Worm (Caenorhabditis elegans) whole organism, early embryonic: Measurements from ENCODE around the gene ina-1.

Experiments
- B0310.2 ChIP-seq: sonication (generic microtip); optimal IDR thresholded peaks from 2 replicates; lab custom pipeline; 2016; ENCODE audit warnings: mild to moderate bottlenecking, missing genetic modification characterization, missing compliant biosample characterization
- F13C5.2 ChIP-seq: sonication (generic microtip); optimal IDR thresholded peaks from 2 replicates; lab custom pipeline; 2017; ENCODE audit warnings: mild to moderate bottlenecking, missing genetic modification characterization, inconsistent platforms, missing compliant biosample characterization
- aly-1 ChIP-seq: sonication (generic microtip); optimal IDR thresholded peaks from 2 replicates; lab custom pipeline; 2016; ENCODE audit warnings: missing genetic modification characterization, missing compliant biosample characterization
- ama-1 ChIP-seq: fragments of 150-350 bp; optimal IDR thresholded peaks from 2 replicates; lab custom pipeline; 2014
- ceh-13 ChIP-seq: fragments of 200-800 bp; sonication (Bioruptor generic); optimal IDR thresholded peaks from 2 replicates; lab custom pipeline; 2018; ENCODE audit warnings: mild to moderate bottlenecking, missing genetic modification characterization, missing compliant biosample characterization
- ceh-36 ChIP-seq: sonication (generic microtip); optimal IDR thresholded peaks from 2 replicates; lab custom pipeline; 2016; ENCODE audit warnings: missing genetic modification characterization, inconsistent platforms, missing compliant biosample characterization
- ets-7 ChIP-seq: sonication (generic microtip); optimal IDR thresholded peaks from 2 replicates; lab custom pipeline; 2016; ENCODE audit warnings: missing genotype, missing genetic modification characterization, missing compliant biosample characterization
- flt-1 ChIP-seq: fragments of 200-800 bp; sonication (Bioruptor generic); IDR thresholded peaks from 2 replicates; pipeline ENCODE4 v1.3.6; 2022; ENCODE audit warnings: missing genetic modification characterization, missing compliant biosample characterization
- hmbx-1 ChIP-seq: sonication (generic microtip); optimal IDR thresholded peaks from 2 replicates; lab custom pipeline; 2016; ENCODE audit warnings: mild to moderate bottlenecking, missing genetic modification characterization, missing compliant biosample characterization
- hmg-4 ChIP-seq: fragments of 200-800 bp; sonication (Bioruptor generic); optimal IDR thresholded peaks from 2 replicates; lab custom pipeline; 2018; ENCODE audit warnings: mild to moderate bottlenecking, missing genetic modification characterization, missing compliant biosample characterization
- hnd-1 ChIP-seq: sonication (generic microtip); optimal IDR thresholded peaks from 2 replicates; lab custom pipeline; 2016; ENCODE audit warnings: missing genetic modification characterization, missing compliant biosample characterization
- pes-1 ChIP-seq: fragments of 200-800 bp; sonication (Bioruptor generic); IDR thresholded peaks from 2 replicates; pipeline ENCODE4 v1.3.6; 2022; ENCODE audit warnings: missing genetic modification reagents, missing genetic modification characterization, missing compliant biosample characterization
- scrt-1 ChIP-seq: fragments of 200-800 bp; sonication (Bioruptor generic); IDR thresholded peaks from 2 replicates; pipeline ENCODE4 v1.3.6; 2022; ENCODE audit warnings: missing genetic modification characterization, missing compliant biosample characterization
- sea-1 ChIP-seq: fragments of 200-800 bp; sonication (Bioruptor generic); conservative IDR thresholded peaks from 2 replicates; pipeline ENCODE4 v1.3.6; 2022; ENCODE audit warnings: missing genetic modification characterization, missing compliant biosample characterization
- tbx-11 ChIP-seq: fragments of 200-800 bp; sonication (Bioruptor generic); IDR thresholded peaks from 2 replicates; pipeline ENCODE4 v1.3.6; 2022; ENCODE audit warnings: missing genetic modification characterization, missing compliant biosample characterization
- tbx-37 ChIP-seq: fragments of 200-800 bp; sonication (Bioruptor generic); conservative IDR thresholded peaks from 2 replicates; pipeline ENCODE4 v1.3.6; 2022; ENCODE audit warnings: missing genetic modification reagents, missing genetic modification characterization, missing compliant biosample characterization
- tra-4 ChIP-seq: sonication (generic microtip); optimal IDR thresholded peaks from 2 replicates; lab custom pipeline; 2017; ENCODE audit warnings: missing genetic modification characterization, missing compliant biosample characterization

ina-1 gene

ce11 chrIII:9172702-9173101, at the start of gene ina-1:
TSS of gene ina-1 (minus strand) at chrIII:9172802.
- TF ChIP-seq ama-1 (lab: Kevin White, UChicago): no peak
- TF ChIP-seq ceh-13 (GFP tag; lab: Kevin White, UChicago): no peak
- no peak for TF ChIP-seq tbx-11 (GFP tag; lab: Robert Waterston, UW)
- TF ChIP-seq sea-1: no peak
- no peak for TF ChIP-seq ets-7 (tag; lab: Kevin White, UChicago)
- no peak for TF ChIP-seq ceh-36 (tag; lab: Kevin White, UChicago)
- no peak for TF ChIP-seq F13C5.2
- TF ChIP-seq hnd-1 (tag; lab: Kevin White, UChicago): no peak
- no peak for TF ChIP-seq flt-1
- no peak for TF ChIP-seq hmg-4 (GFP tag; lab: Kevin White, UChicago)
- no peak for TF ChIP-seq hmbx-1 (tag; lab: Kevin White, UChicago)
- TF ChIP-seq tbx-37: no peak
- no peak for TF ChIP-seq aly-1
- TF ChIP-seq tra-4: no peak
- TF ChIP-seq B0310.2 (tag; lab: Kevin White, UChicago): no peak
- no peak for TF ChIP-seq pes-1 (GFP tag; lab: Robert Waterston, UW)
- no peak for TF ChIP-seq scrt-1 (GFP tag; lab: Robert Waterston, UW)

- TF ChIP-seq flt-1 (no peak), B0310.2 (tag; lab: Kevin White, UChicago) (no peak), ets-7 (tag; lab: Kevin White, UChicago) (no peak), tra-4 (no peak), pes-1 (GFP tag; lab: Robert Waterston, UW) (no peak), tbx-11 (GFP tag; lab: Robert Waterston, UW) (no peak), F13C5.2 (no peak), ama-1 (lab: Kevin White, UChicago) (no peak), scrt-1 (GFP tag; lab: Robert Waterston, UW) (no peak), sea-1 (no peak), hmg-4 (GFP tag; lab: Kevin White, UChicago) (no peak), tbx-37 (no peak), hnd-1 (tag; lab: Kevin White, UChicago) (no peak), ceh-13 (GFP tag; lab: Kevin White, UChicago) (no peak), hmbx-1 (tag; lab: Kevin White, UChicago) (no peak), aly-1 (no peak), ceh-36 (tag; lab: Kevin White, UChicago) (no peak)
These were observed 42.8 kb upstream of the ina-1 start, which contains the start of gene npr-29 for ce11 chrIII:9215367-9215766. TSS of gene npr-29 (minus strand) at chrIII:9215467.

- no peak for TF ChIP-seq flt-1
- no peak for TF ChIP-seq pes-1 (GFP tag; lab: Robert Waterston, UW)
- TF ChIP-seq scrt-1 (GFP tag; lab: Robert Waterston, UW): no peak
- TF ChIP-seq B0310.2 (tag; lab: Kevin White, UChicago): no peak
- no peak for TF ChIP-seq ets-7 (tag; lab: Kevin White, UChicago)
- no peak for TF ChIP-seq hnd-1 (tag; lab: Kevin White, UChicago)
- TF ChIP-seq tbx-37: no peak
- TF ChIP-seq aly-1: no peak
- TF ChIP-seq hmg-4 (GFP tag; lab: Kevin White, UChicago): no peak
- no peak for TF ChIP-seq tra-4
These were observed 33.6 kb upstream of the ina-1 start, which contains the start of gene ZC84.1 for ce11 chrIII:9206185-9206584. TSS of gene ZC84.1 (minus strand) at chrIII:9206285.

ce11 chrIII:9201977-9202376, 29.4 kb upstream of the ina-1 start:
- TF ChIP-seq pes-1 (GFP tag; lab: Robert Waterston, UW): no peak
- TF ChIP-seq ama-1 (lab: Kevin White, UChicago): no peak
- TF ChIP-seq flt-1: no peak
- TF ChIP-seq ceh-36 (tag; lab: Kevin White, UChicago): no peak
- TF ChIP-seq ets-7 (tag; lab: Kevin White, UChicago): no peak
- no peak for TF ChIP-seq B0310.2 (tag; lab: Kevin White, UChicago)
- no peak for TF ChIP-seq tra-4
- TF ChIP-seq hmbx-1 (tag; lab: Kevin White, UChicago): no peak
- no peak for TF ChIP-seq hnd-1 (tag; lab: Kevin White, UChicago)
- TF ChIP-seq tbx-37: no peak
- no peak for TF ChIP-seq hmg-4 (GFP tag; lab: Kevin White, UChicago)

- no peak for TF ChIP-seq ama-1 (lab: Kevin White, UChicago)
- TF ChIP-seq pes-1 (GFP tag; lab: Robert Waterston, UW): no peak
- TF ChIP-seq tra-4: no peak
- TF ChIP-seq ceh-36 (tag; lab: Kevin White, UChicago): no peak
These were observed 27.0 kb upstream of the ina-1 start, which contains the start of gene ZC84.6 for ce11 chrIII:9199605-9200004. TSS of gene ZC84.6 (minus strand) at chrIII:9199705.

- TF ChIP-seq hnd-1 (tag; lab: Kevin White, UChicago) (no peak), hmg-4 (GFP tag; lab: Kevin White, UChicago) (peak; percentile 34), pes-1 (GFP tag; lab: Robert Waterston, UW) (no peak)
These were observed 18.5 kb upstream of the ina-1 start, which contains the start of gene cls-3 for ce11 chrIII:9191091-9191490. TSS of gene cls-3 (minus strand) at chrIII:9191109.

ce11 chrIII:9185722-9186121, 13.1 kb upstream of the ina-1 start, which contains the start of gene ZC84.7:
TSS of gene ZC84.7 (plus strand) at chrIII:9186022.
- TF ChIP-seq sea-1 (no peak), aly-1 (no peak), F13C5.2 (no peak), ama-1 (lab: Kevin White, UChicago) (no peak), flt-1 (no peak), scrt-1 (GFP tag; lab: Robert Waterston, UW) (no peak), ceh-36 (tag; lab: Kevin White, UChicago) (no peak), ceh-13 (GFP tag; lab: Kevin White, UChicago) (no peak), tbx-11 (GFP tag; lab: Robert Waterston, UW) (no peak), pes-1 (GFP tag; lab: Robert Waterston, UW) (no peak), hnd-1 (tag; lab: Kevin White, UChicago) (no peak), ets-7 (tag; lab: Kevin White, UChicago) (no peak), tra-4 (no peak)

ce11 chrIII:9181246-9181645, 8.6 kb upstream of the ina-1 start, which contains the start of gene tax-4:
TSS of gene tax-4 (plus strand) at chrIII:9181546.
- TF ChIP-seq aly-1: no peak
- TF ChIP-seq hmg-4 (GFP tag; lab: Kevin White, UChicago): no peak
- TF ChIP-seq F13C5.2: no peak
- no peak for TF ChIP-seq ama-1 (lab: Kevin White, UChicago)
- TF ChIP-seq scrt-1 (GFP tag; lab: Robert Waterston, UW): no peak
- TF ChIP-seq flt-1: no peak
- no peak for TF ChIP-seq ets-7 (tag; lab: Kevin White, UChicago)
- no peak for TF ChIP-seq pes-1 (GFP tag; lab: Robert Waterston, UW)
- no peak for TF ChIP-seq tra-4
- no peak for TF ChIP-seq ceh-13 (GFP tag; lab: Kevin White, UChicago)
